Worm (Caenorhabditis elegans): ENCODE data around the gene pals-40.

pals-40 gene

ce11 chrIII:1342488-1342887 is 35.3 kb downstream of the pals-40 start, which contains the start of gene fbxa-26:
TSS of gene fbxa-26 (minus strand) at chrIII:1342522.
- TF ChIP-seq F13H6.1 (tag; optimal IDR thresholded peaks at IDR 0.05) (no peak), ZK546.5 (tag; optimal IDR thresholded peaks at IDR 0.05) (no peak), fos-1 (tag; optimal IDR thresholded peaks at IDR 0.05) (peak; percentile 48), gmeb-1 (tag; optimal IDR thresholded peaks at IDR 0.05) (no peak)

- TF ChIP-seq mbf-1 (tag; optimal IDR thresholded peaks at IDR 0.05) (no peak), elt-3 (tag; optimal IDR thresholded peaks at IDR 0.05) (no peak), ztf-11 (tag; optimal IDR thresholded peaks at IDR 0.05) (no peak), nhr-25 (tag; optimal IDR thresholded peaks at IDR 0.05) (no peak), fos-1 (tag; optimal IDR thresholded peaks at IDR 0.05) (no peak), nhr-6 (tag; optimal IDR thresholded peaks at IDR 0.05) (no peak), lin-13 (GFP tag; optimal IDR thresholded peaks at IDR 0.05) (no peak), F13H6.1 (tag; optimal IDR thresholded peaks at IDR 0.05) (no peak), skn-1 (tag; optimal IDR thresholded peaks at IDR 0.05) (no peak)
These were observed 37.6 kb downstream of the pals-40 start, which contains the start of gene fbxa-5 for ce11 chrIII:1340240-1340639. TSS of gene fbxa-5 (minus strand) at chrIII:1340340.

- TF ChIP-seq fos-1 (tag; optimal IDR thresholded peaks at IDR 0.05) (peak; percentile 60), unc-39 (tag; optimal IDR thresholded peaks at IDR 0.05) (no peak)
These were observed 45.9 kb downstream of the pals-40 start, which contains the start of gene Y82E9BL.19 for ce11 chrIII:1331894-1332293. TSS of gene Y82E9BL.19 (plus strand) at chrIII:1332016.

Measured in whole organism, L2 larva.